Worm (Caenorhabditis elegans): ENCODE measurements around the gene F23D12.3.

DNA sequence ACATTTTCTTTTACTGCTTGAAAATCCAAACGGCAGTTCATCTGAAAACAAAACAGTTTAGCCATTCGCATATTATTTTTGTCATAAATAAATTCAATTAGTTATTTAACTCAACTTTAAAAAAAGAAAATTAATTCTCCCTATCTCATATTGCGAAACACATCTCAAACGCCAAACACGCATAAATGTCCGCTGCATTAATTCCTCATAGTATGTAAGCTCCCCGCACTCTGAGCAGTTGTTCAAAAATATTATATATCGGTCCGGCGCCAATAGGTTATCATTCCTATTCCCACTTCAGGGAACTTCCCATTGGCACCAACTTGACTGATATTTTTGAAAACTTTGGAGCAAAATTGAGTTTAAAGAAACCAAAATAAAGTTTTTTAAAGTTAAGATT is 35.8 kb downstream of the F23D12.3 start:
- no peak for TF ChIP-seq dao-5 (tag; optimal IDR thresholded peaks at IDR 0.05)
- no peak for TF ChIP-seq him-1 (tag; optimal IDR thresholded peaks at IDR 0.05)
- TF ChIP-seq W03F9.2 (tag; optimal IDR thresholded peaks at IDR 0.05): no peak
